Worm (Caenorhabditis elegans): ENCODE measurements around the gene mls-2.

mls-2 gene

ce11 chrX:4732752-4733151, 28.7 kb downstream of the mls-2 start, which contains the start of gene aman-1:
TSS of gene aman-1 (plus strand) at chrX:4733095.
- TF ChIP-seq elt-2 (tag; optimal IDR thresholded peaks at IDR 0.05): peak; percentile 94
- TF ChIP-seq syd-9 (tag; optimal IDR thresholded peaks at IDR 0.05): no peak

- TF ChIP-seq ceh-22 (tag; optimal IDR thresholded peaks at IDR 0.05): no peak
- TF ChIP-seq pros-1 (tag; optimal IDR thresholded peaks at IDR 0.05): no peak
- no peak for TF ChIP-seq ceh-14 (tag; optimal IDR thresholded peaks at IDR 0.05)
- TF ChIP-seq unc-3 (GFP tag; conservative IDR thresholded peaks at IDR 0.05): no peak
- TF ChIP-seq unc-3 (tag; optimal IDR thresholded peaks at IDR 0.05): no peak
- TF ChIP-seq C08G9.2 (tag; optimal IDR thresholded peaks at IDR 0.05): no peak
- no peak for TF ChIP-seq sox-4 (tag; optimal IDR thresholded peaks at IDR 0.05)
- no peak for TF ChIP-seq ztf-16 (tag; optimal IDR thresholded peaks at IDR 0.05)
- no peak for TF ChIP-seq hlh-8 (tag; optimal IDR thresholded peaks at IDR 0.05)
- TF ChIP-seq nhr-11 (tag; optimal IDR thresholded peaks at IDR 0.05): no peak
- TF ChIP-seq ceh-9 (tag; optimal IDR thresholded peaks at IDR 0.05): no peak
- TF ChIP-seq fkh-10 (GFP tag; optimal IDR thresholded peaks at IDR 0.05): no peak
- TF ChIP-seq ttx-3 (tag; optimal IDR thresholded peaks at IDR 0.05): no peak
- TF ChIP-seq unc-55 (GFP tag; optimal IDR thresholded peaks at IDR 0.05): no peak
- no peak for TF ChIP-seq fkh-6 (tag; optimal IDR thresholded peaks at IDR 0.05)
- TF ChIP-seq hlh-15 (tag; optimal IDR thresholded peaks at IDR 0.05): no peak
- no peak for TF ChIP-seq ceh-19 (GFP tag; optimal IDR thresholded peaks at IDR 0.05)
- no peak for TF ChIP-seq ceh-34 (tag; optimal IDR thresholded peaks at IDR 0.05)
Observed at ce11 chrX:4727388-4727787, 34.1 kb downstream of the mls-2 start, which contains the start of gene acc-3. TSS of gene acc-3 (minus strand) at chrX:4727488.

ce11 chrX:4720603-4721529, 40.6 kb downstream of the mls-2 start, which contains the start of gene F55D10.4:
TSS of gene F55D10.4 (minus strand) at chrX:4720653.
- TF ChIP-seq ceh-48 (tag; optimal IDR thresholded peaks at IDR 0.05): peak; percentile 2
- TF ChIP-seq unc-42 (tag; optimal IDR thresholded peaks at IDR 0.05): peak; percentile 80
- peak; percentile 13 for TF ChIP-seq ceh-14 (tag; optimal IDR thresholded peaks at IDR 0.05)
- peak; percentile 45 for TF ChIP-seq ceh-31 (tag; optimal IDR thresholded peaks at IDR 0.05)
- TF ChIP-seq C38D4.7 (GFP tag; optimal IDR thresholded peaks at IDR 0.05): no peak
- TF ChIP-seq elt-4 (tag; optimal IDR thresholded peaks at IDR 0.05): no peak

- TF ChIP-seq hlh-15 (tag; optimal IDR thresholded peaks at IDR 0.05) (no peak), pha-4 (tag; optimal IDR thresholded peaks at IDR 0.05) (no peak), unc-42 (tag; optimal IDR thresholded peaks at IDR 0.05) (peak; percentile 72), lim-6 (tag; optimal IDR thresholded peaks at IDR 0.05) (no peak)
Observed at ce11 chrX:4718114-4718513, 43.3 kb downstream of the mls-2 start.

- TF ChIP-seq unc-3 (GFP tag; conservative IDR thresholded peaks at IDR 0.05) (no peak), unc-3 (tag; optimal IDR thresholded peaks at IDR 0.05) (no peak), ceh-31 (tag; optimal IDR thresholded peaks at IDR 0.05) (no peak), syd-9 (tag; optimal IDR thresholded peaks at IDR 0.05) (no peak), ceh-19 (GFP tag; optimal IDR thresholded peaks at IDR 0.05) (no peak), F13H6.1 (tag; optimal IDR thresholded peaks at IDR 0.05) (no peak), ceh-22 (tag; optimal IDR thresholded peaks at IDR 0.05) (no peak), C08G9.2 (tag; optimal IDR thresholded peaks at IDR 0.05) (no peak), fax-1 (tag; optimal IDR thresholded peaks at IDR 0.05) (no peak), dmd-4 (tag; optimal IDR thresholded peaks at IDR 0.05; ENCODE audit: borderline replicate concordance) (no peak), fkh-6 (tag; optimal IDR thresholded peaks at IDR 0.05) (no peak), hlh-30 (tag; optimal IDR thresholded peaks at IDR 0.05; ENCODE audit: insufficient read depth) (no peak), ref-2 (tag; optimal IDR thresholded peaks at IDR 0.05) (no peak), ceh-45 (GFP tag; IDR thresholded peaks at IDR 0.05) (no peak), npax-4 (tag; optimal IDR thresholded peaks at IDR 0.05) (no peak), ceh-30 (tag; optimal IDR thresholded peaks at IDR 0.05) (no peak), sdc-2 (tag; optimal IDR thresholded peaks at IDR 0.05) (no peak), sox-4 (tag; optimal IDR thresholded peaks at IDR 0.05) (no peak), ceh-48 (tag; optimal IDR thresholded peaks at IDR 0.05) (no peak)
Observed at ce11 chrX:4715107-4715506, 46.3 kb downstream of the mls-2 start, which contains the start of gene rpl-25.1. TSS of gene rpl-25.1 (plus strand) at chrX:4715178.
